Worm (Caenorhabditis elegans) whole organism, L3 larva: ENCODE data around the gene T14G8.3.

Experiments used
- ceh-82 ChIP-seq: fragments of 150-350 bp; optimal IDR thresholded peaks from 2 replicates; lab custom pipeline; 2014; ENCODE audit warnings: missing biosample characterization, missing genetic modification characterization
- lin-39 ChIP-seq: fragments of 150-350 bp; optimal IDR thresholded peaks from 2 replicates; lab custom pipeline; 2018; ENCODE audit warnings: missing biosample characterization, missing genetic modification reagents, missing genetic modification characterization
- nhr-237 ChIP-seq: fragments of 150-350 bp; optimal IDR thresholded peaks from 2 replicates; lab custom pipeline; 2014; ENCODE audit warnings: missing biosample characterization, missing genetic modification characterization
- sea-2 ChIP-seq: fragments of 150-350 bp; sonication (generic microtip); optimal IDR thresholded peaks from 4 replicates; lab custom pipeline; 2014; ENCODE audit warnings: missing biosample characterization, missing genetic modification reagents, missing genetic modification characterization
- tbx-2 ChIP-seq: sonication (generic microtip); optimal IDR thresholded peaks from 2 replicates; lab custom pipeline; 2016; ENCODE audit warnings: mild to moderate bottlenecking, missing genetic modification characterization, missing compliant biosample characterization

DNA sequence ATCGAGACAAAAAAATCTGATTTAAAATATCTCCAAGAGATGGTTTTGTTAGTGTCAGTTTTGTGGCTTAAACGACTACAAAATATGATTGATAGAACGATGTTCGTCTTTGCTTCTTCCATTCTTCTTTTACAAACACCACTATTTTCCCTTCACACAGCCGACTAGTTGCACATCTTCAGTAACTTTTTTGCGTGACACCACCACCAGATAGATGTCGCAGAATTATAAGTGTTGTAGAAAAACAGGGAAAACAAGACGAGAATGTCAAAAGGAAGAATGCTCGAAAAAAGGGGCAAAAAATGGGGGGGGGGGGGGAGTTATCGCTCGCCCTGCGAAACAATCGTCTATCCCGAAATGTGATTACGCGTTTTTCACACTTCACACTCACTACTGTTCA lies 34.3 kb upstream of the T14G8.3 start:
- TF ChIP-seq sea-2 (GFP tag; lab: Kevin White, UChicago) (no peak), lin-39 (tag; lab: Kevin White, UChicago) (no peak), nhr-237 (tag; lab: Kevin White, UChicago) (no peak), tbx-2 (tag; lab: Kevin White, UChicago) (no peak), ceh-82 (tag; lab: Kevin White, UChicago) (no peak)
